Worm (Caenorhabditis elegans): ENCODE results near the gene C35C5.10.

DNA sequence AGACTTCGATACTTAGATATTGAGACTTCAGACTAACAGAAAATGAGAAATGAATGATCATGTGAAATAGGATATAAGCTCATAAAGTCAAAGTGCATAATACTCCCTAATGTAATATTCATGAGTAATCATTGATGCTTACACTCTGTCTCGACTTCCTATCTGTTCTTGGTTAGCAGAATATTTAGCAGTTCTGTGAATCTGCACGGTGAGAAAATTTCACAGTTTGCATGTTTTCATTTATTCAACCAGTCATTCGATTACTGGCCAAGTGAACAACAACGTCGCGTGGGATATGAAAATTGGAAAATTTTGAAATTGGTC, 51.4 kb downstream of the C35C5.10 start:
- TF ChIP-seq R02D3.7 (tag; optimal IDR thresholded peaks at IDR 0.05) (no peak), nhr-237 (tag; optimal IDR thresholded peaks at IDR 0.05) (no peak), lsy-2 (tag; optimal IDR thresholded peaks at IDR 0.05) (no peak), unc-39 (tag; optimal IDR thresholded peaks at IDR 0.05) (no peak), ama-1 (optimal IDR thresholded peaks at IDR 0.05) (no peak), fos-1 (tag; optimal IDR thresholded peaks at IDR 0.05) (no peak), arid-1 (GFP tag; conservative IDR thresholded peaks at IDR 0.05) (no peak), mdl-1 (tag; optimal IDR thresholded peaks at IDR 0.05) (no peak), unc-62 (GFP tag; optimal IDR thresholded peaks at IDR 0.05 in 1 of 2) (no peak), unc-62 (tag; optimal IDR thresholded peaks at IDR 0.05) (no peak)
